Fruit fly (Drosophila melanogaster): ENCODE results near the gene hth.
A peak's percentile ranks its signal among the peaks of the same experiment; 100 is the strongest.

hth gene

dm6 chr3R:10679911-10680310 is 40.5 kb upstream of the hth start (continued):
- TF ChIP-seq H15 (GFP tag; IDR thresholded peaks at IDR 0.05) (no peak), Oli (tag; optimal IDR thresholded peaks at IDR 0.05) (no peak)

- TF ChIP-seq CG15011 (GFP tag; optimal IDR thresholded peaks at IDR 0.05), result no peak
- no peak for TF ChIP-seq Mrtf (GFP tag; IDR thresholded peaks at IDR 0.05)
- no peak for TF ChIP-seq croc (GFP tag; conservative IDR thresholded peaks at IDR 0.05)
- TF ChIP-seq hb (GFP tag; IDR thresholded peaks at IDR 0.05; ENCODE audit: partially characterized antibody), result no peak
- no peak for TF ChIP-seq repo (GFP tag; optimal IDR thresholded peaks at IDR 0.05)
- no peak for TF ChIP-seq CG2889 (GFP tag; IDR thresholded peaks at IDR 0.05)
- no peak for TF ChIP-seq Rfx (GFP tag; IDR thresholded peaks at IDR 0.05)
- TF ChIP-seq Fer3 (tag; optimal IDR thresholded peaks at IDR 0.05), result no peak
- no peak for TF ChIP-seq CG11398 (GFP tag; optimal IDR thresholded peaks at IDR 0.05)
- TF ChIP-seq Hr51 (GFP tag; optimal IDR thresholded peaks at IDR 0.05), result peak in 1 of 2 experiments; percentile 33
- TF ChIP-seq Asciz (GFP tag; optimal IDR thresholded peaks at IDR 0.05), result no peak
- no peak for TF ChIP-seq Nf-YA (GFP tag; IDR thresholded peaks at IDR 0.05)
- TF ChIP-seq chinmo (GFP tag; IDR thresholded peaks at IDR 0.05; ENCODE audit: partially characterized antibody), result no peak
- no peak for TF ChIP-seq kah (GFP tag; optimal IDR thresholded peaks at IDR 0.05)
- no peak for TF ChIP-seq gce (GFP tag; IDR thresholded peaks at IDR 0.05)
- no peak for TF ChIP-seq dan (GFP tag; IDR thresholded peaks at IDR 0.05)
- peak; percentile 24 for TF ChIP-seq CG15269 (tag; optimal IDR thresholded peaks at IDR 0.05)
- peak; percentile 56 for TF ChIP-seq row (GFP tag; IDR thresholded peaks at IDR 0.05)
- no peak for TF ChIP-seq pita (GFP tag; optimal IDR thresholded peaks at IDR 0.05)
- no peak for TF ChIP-seq dati (GFP tag; IDR thresholded peaks at IDR 0.05)
- no peak for TF ChIP-seq toy (GFP tag; IDR thresholded peaks at IDR 0.05)
- TF ChIP-seq Hand (GFP tag; optimal IDR thresholded peaks at IDR 0.05), result no peak
- no peak for TF ChIP-seq CG16863 (GFP tag; optimal IDR thresholded peaks at IDR 0.05)
- no peak for TF ChIP-seq luna (GFP tag; optimal IDR thresholded peaks at IDR 0.05)
- no peak for TF ChIP-seq CG9215 (GFP tag; IDR thresholded peaks at IDR 0.05)
- TF ChIP-seq CG6654 (GFP tag; optimal IDR thresholded peaks at IDR 0.05), result no peak
- TF ChIP-seq CG1603 (tag; optimal IDR thresholded peaks at IDR 0.05), result no peak
- peak; percentile 22 for TF ChIP-seq CG2712 (tag; optimal IDR thresholded peaks at IDR 0.05)
- no peak for TF ChIP-seq Tbp (GFP tag; optimal IDR thresholded peaks at IDR 0.05)
- no peak for TF ChIP-seq D19A (tag; optimal IDR thresholded peaks at IDR 0.05)
- TF ChIP-seq Hr78 (GFP tag; optimal IDR thresholded peaks at IDR 0.05), result peak in 1 of 2 experiments; percentile 3
- no peak for TF ChIP-seq CG18262 (tag; optimal IDR thresholded peaks at IDR 0.05)
- no peak; the same call in 2 of the 3 replicates for TF ChIP-seq CG17361 (GFP tag; IDR thresholded peaks at IDR 0.05)
- TF ChIP-seq Rx (GFP tag; IDR thresholded peaks at IDR 0.05), result no peak
- TF ChIP-seq CG10543 (GFP tag; optimal IDR thresholded peaks at IDR 0.05), result no peak
- TF ChIP-seq sug (tag; optimal IDR thresholded peaks at IDR 0.05), result peak; percentile 13
- no peak for TF ChIP-seq al (GFP tag; IDR thresholded peaks at IDR 0.05)
- no peak for TF ChIP-seq Ets97D (GFP tag; optimal IDR thresholded peaks at IDR 0.05)
- no peak for TF ChIP-seq mirr (GFP tag; optimal IDR thresholded peaks at IDR 0.05)
- no peak for TF ChIP-seq Six4 (GFP tag; optimal IDR thresholded peaks at IDR 0.05)
- TF ChIP-seq vnd (GFP tag; IDR thresholded peaks at IDR 0.05; ENCODE audit: partially characterized antibody), result no peak
- TF ChIP-seq CG4404 (GFP tag; IDR thresholded peaks at IDR 0.05), result no peak
- TF ChIP-seq Scr (GFP tag; IDR thresholded peaks at IDR 0.05; ENCODE audit: partially characterized antibody), result no peak
- TF ChIP-seq phol (tag; optimal IDR thresholded peaks at IDR 0.05), result no peak
- no peak for TF ChIP-seq CG2875 (GFP tag; optimal IDR thresholded peaks at IDR 0.05)
- no peak for TF ChIP-seq CG15514 (GFP tag; optimal IDR thresholded peaks at IDR 0.05)
Observed at dm6 chr3R:10678935-10679565, 39.7 kb upstream of the hth start.

All from whole organism, embryonic.